Worm (Caenorhabditis elegans) whole organism, late embryonic: ENCODE results near the gene csp-2.

ENCODE experiments used
- T23F11.4 ChIP-seq: fragments of 200-800 bp; sonication (Bioruptor generic); optimal IDR thresholded peaks from 2 replicates; lab custom pipeline; 2018; ENCODE audit warnings: mild to moderate bottlenecking, missing genetic modification characterization, missing compliant biosample characterization
- ceh-30 ChIP-seq: fragments of 150-350 bp; optimal IDR thresholded peaks from 2 replicates; lab custom pipeline; 2014; ENCODE audit warnings: missing biosample characterization, missing genetic modification characterization
- che-1 ChIP-seq: sonication (generic microtip); optimal IDR thresholded peaks from 2 replicates; lab custom pipeline; 2016; ENCODE audit warnings: mild to moderate bottlenecking, missing genetic modification characterization, missing compliant biosample characterization
- gmeb-2 ChIP-seq: sonication (generic microtip); optimal IDR thresholded peaks from 2 replicates; lab custom pipeline; 2016; ENCODE audit warnings: missing genetic modification characterization, inconsistent platforms, missing compliant biosample characterization
- hlh-13 ChIP-seq: fragments of 200-800 bp; sonication (Bioruptor generic); optimal IDR thresholded peaks from 2 replicates; lab custom pipeline; 2018; ENCODE audit warnings: mild to moderate bottlenecking, missing genetic modification characterization, missing compliant biosample characterization
- nhr-11 ChIP-seq: fragments of 150-350 bp; optimal IDR thresholded peaks from 2 replicates; lab custom pipeline; 2014; ENCODE audit warnings: missing biosample characterization, missing genetic modification characterization
- npax-4 ChIP-seq: sonication (generic microtip); optimal IDR thresholded peaks from 2 replicates; lab custom pipeline; 2016; ENCODE audit warnings: missing genetic modification characterization, missing compliant biosample characterization
- pha-4 ChIP-seq: fragments of 150-350 bp; optimal IDR thresholded peaks from 2 replicates; lab custom pipeline; 2018; ENCODE audit warnings: missing biosample characterization, missing genetic modification reagents, missing genetic modification characterization
- pros-1 ChIP-seq: fragments of 150-350 bp; optimal IDR thresholded peaks from 2 replicates; lab custom pipeline; 2014; ENCODE audit warnings: missing biosample characterization, missing genetic modification reagents, missing genetic modification characterization
- tbx-2 ChIP-seq: sonication (generic microtip); optimal IDR thresholded peaks from 2 replicates; lab custom pipeline; 2016; ENCODE audit warnings: missing genetic modification characterization, missing compliant biosample characterization

ce11 chrIV:6326448-6326847 is 18.9 kb downstream of the csp-2 start, which contains the start of gene lsm-8:
- TF ChIP-seq gmeb-2 (tag; lab: Kevin White, UChicago) (no peak), ceh-30 (tag; lab: Kevin White, UChicago) (no peak), pros-1 (tag; lab: Kevin White, UChicago) (no peak), che-1 (tag; lab: Kevin White, UChicago) (no peak), npax-4 (no peak), T23F11.4 (GFP tag; lab: Kevin White, UChicago) (no peak), pha-4 (tag; lab: Kevin White, UChicago) (no peak), hlh-13 (no peak), tbx-2 (tag; lab: Kevin White, UChicago) (no peak), nhr-11 (tag; lab: Kevin White, UChicago) (no peak)
